Fruit fly (Drosophila melanogaster): ENCODE results near the gene Sfp65A.
A peak's percentile ranks its signal among the peaks of the same experiment; 100 is the strongest.

Sfp65A gene

DNA sequence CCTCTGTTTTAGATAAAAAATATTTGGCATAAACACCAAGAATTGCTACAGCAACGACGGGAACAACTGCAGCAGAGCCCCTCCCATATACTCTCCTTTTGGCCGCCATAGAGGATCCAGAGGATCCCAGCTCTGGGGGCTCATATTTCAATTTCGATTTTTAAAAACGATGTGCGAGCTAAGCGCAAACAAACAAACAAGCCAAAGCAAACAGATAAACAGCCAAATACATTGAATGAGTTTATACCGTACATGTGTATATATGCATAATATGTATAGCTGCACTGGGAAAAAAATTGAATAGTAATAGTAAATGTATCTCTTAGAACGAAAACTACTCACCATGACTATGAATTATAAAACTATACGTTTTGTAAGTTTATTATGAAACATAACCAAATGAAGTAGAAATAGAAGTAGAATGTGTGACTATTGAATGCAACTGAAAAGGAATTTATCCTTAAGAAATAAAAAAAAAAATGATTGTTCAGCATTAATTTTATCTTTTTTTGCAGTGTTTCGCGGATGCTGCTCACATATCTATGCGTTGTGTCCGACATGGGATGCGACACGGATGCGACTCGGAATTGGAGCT lies 38.0 kb upstream of the Sfp65A start:
- TF ChIP-seq ey (GFP tag; optimal IDR thresholded peaks at IDR 0.05) (peak; percentile 26), Dif (GFP tag; optimal IDR thresholded peaks at IDR 0.05; ENCODE audit: partially characterized antibody) (no peak), fru (GFP tag; optimal IDR thresholded peaks at IDR 0.05) (peak; percentile 71), Vsx2 (GFP tag; optimal IDR thresholded peaks at IDR 0.05; ENCODE audit: partially characterized antibody) (no peak), usp (GFP tag; optimal IDR thresholded peaks at IDR 0.05) (no peak), CG9705 (GFP tag; optimal IDR thresholded peaks at IDR 0.05) (no peak), Hr83 (GFP tag; optimal IDR thresholded peaks at IDR 0.05; ENCODE audit: poor library complexity, severe bottlenecking) (no peak), dsf (GFP tag; optimal IDR thresholded peaks at IDR 0.05; ENCODE audit: borderline replicate concordance) (no peak), dmrt93B (GFP tag; optimal IDR thresholded peaks at IDR 0.05) (peak; percentile 31), tai (GFP tag; optimal IDR thresholded peaks at IDR 0.05) (no peak), woc (GFP tag; optimal IDR thresholded peaks at IDR 0.05) (peak; percentile 8), h (GFP tag; optimal IDR thresholded peaks at IDR 0.05) (peak; percentile 20), GATAd (GFP tag; optimal IDR thresholded peaks at IDR 0.05) (no peak), Jra (GFP tag; optimal IDR thresholded peaks at IDR 0.05) (no peak), psq (GFP tag; optimal IDR thresholded peaks at IDR 0.05) (peak; percentile 3), foxo (GFP tag; optimal IDR thresholded peaks at IDR 0.05) (peak in 1 of 2 experiments; percentile 67), Sp1 (GFP tag; optimal IDR thresholded peaks at IDR 0.05) (peak; percentile 56), brk (GFP tag; optimal IDR thresholded peaks at IDR 0.05) (no peak), br (GFP tag; optimal IDR thresholded peaks at IDR 0.05) (no peak), CG32264 (GFP tag; optimal IDR thresholded peaks at IDR 0.05) (no peak), jim (GFP tag; optimal IDR thresholded peaks at IDR 0.05) (no peak), dl (GFP tag; optimal IDR thresholded peaks at IDR 0.05; ENCODE audit: insufficient read depth in 1 of 2, partially characterized antibody in 2 of 2) (no peak), OdsH (GFP tag; optimal IDR thresholded peaks at IDR 0.05) (peak; percentile 10), HLH106 (tag; optimal IDR thresholded peaks at IDR 0.05) (peak; percentile 29), sage (GFP tag; optimal IDR thresholded peaks at IDR 0.05) (no peak), CrebA (GFP tag; optimal IDR thresholded peaks at IDR 0.05; ENCODE audit: borderline replicate concordance) (no peak), Mio (GFP tag; optimal IDR thresholded peaks at IDR 0.05) (no peak)

DNA sequence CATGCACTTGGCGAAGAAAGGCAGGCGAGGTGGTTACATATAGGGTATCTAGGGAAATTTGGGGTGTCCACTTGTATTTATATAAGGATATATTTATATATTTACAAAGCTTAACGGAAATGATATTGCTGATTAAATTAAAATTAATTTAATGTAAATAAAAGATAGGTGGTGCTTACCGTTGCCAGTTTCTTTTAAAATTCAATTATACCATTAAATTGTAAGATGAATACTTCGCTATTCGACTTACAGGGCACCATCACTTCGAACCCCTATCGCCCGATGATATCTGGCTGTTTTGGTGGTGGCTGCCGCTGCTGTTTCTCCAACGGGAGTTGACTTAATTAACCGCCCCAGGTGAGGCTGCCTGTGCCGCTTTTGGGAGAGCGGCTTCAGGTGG lies 34.4 kb upstream of the Sfp65A start:
- no peak for TF ChIP-seq Myc (optimal IDR thresholded peaks at IDR 0.05)
- TF ChIP-seq HLH106 (tag; optimal IDR thresholded peaks at IDR 0.05): no peak
- no peak for TF ChIP-seq lola (GFP tag; optimal IDR thresholded peaks at IDR 0.05)
- no peak for TF ChIP-seq woc (GFP tag; optimal IDR thresholded peaks at IDR 0.05)
- TF ChIP-seq rgr (GFP tag; optimal IDR thresholded peaks at IDR 0.05): no peak
- TF ChIP-seq dl (GFP tag; optimal IDR thresholded peaks at IDR 0.05; ENCODE audit: insufficient read depth in 1 of 2, partially characterized antibody in 2 of 2): no peak
- no peak for TF ChIP-seq ey (GFP tag; optimal IDR thresholded peaks at IDR 0.05)
- TF ChIP-seq Rel (GFP tag; optimal IDR thresholded peaks at IDR 0.05): no peak
- TF ChIP-seq Rel (tag; optimal IDR thresholded peaks at IDR 0.05): no peak
- no peak for TF ChIP-seq Abd-B (GFP tag; optimal IDR thresholded peaks at IDR 0.05)
- TF ChIP-seq Vsx2 (GFP tag; optimal IDR thresholded peaks at IDR 0.05; ENCODE audit: partially characterized antibody): no peak
- TF ChIP-seq CG32264 (GFP tag; optimal IDR thresholded peaks at IDR 0.05): no peak
- no peak for TF ChIP-seq tai (GFP tag; optimal IDR thresholded peaks at IDR 0.05)
- TF ChIP-seq Dif (GFP tag; optimal IDR thresholded peaks at IDR 0.05; ENCODE audit: partially characterized antibody): no peak
- TF ChIP-seq Hr83 (GFP tag; optimal IDR thresholded peaks at IDR 0.05; ENCODE audit: poor library complexity, severe bottlenecking): no peak
- TF ChIP-seq Dfd (GFP tag; optimal IDR thresholded peaks at IDR 0.05): no peak

dm6 chr3L:6317494-6317893 lies 32.6 kb upstream of the Sfp65A start:
- TF ChIP-seq psq (GFP tag; optimal IDR thresholded peaks at IDR 0.05): no peak
- no peak for TF ChIP-seq Hr78 (GFP tag; optimal IDR thresholded peaks at IDR 0.05)
- TF ChIP-seq Dfd (GFP tag; optimal IDR thresholded peaks at IDR 0.05): no peak
- no peak for TF ChIP-seq OdsH (GFP tag; optimal IDR thresholded peaks at IDR 0.05)
- TF ChIP-seq Rel (GFP tag; optimal IDR thresholded peaks at IDR 0.05): no peak
- TF ChIP-seq Rel (tag; optimal IDR thresholded peaks at IDR 0.05): no peak
- no peak for TF ChIP-seq Mio (GFP tag; optimal IDR thresholded peaks at IDR 0.05)
- TF ChIP-seq br (GFP tag; optimal IDR thresholded peaks at IDR 0.05): no peak
- TF ChIP-seq usp (GFP tag; optimal IDR thresholded peaks at IDR 0.05): no peak
- no peak for TF ChIP-seq lola (GFP tag; optimal IDR thresholded peaks at IDR 0.05)
- no peak for TF ChIP-seq Hr83 (GFP tag; optimal IDR thresholded peaks at IDR 0.05; ENCODE audit: poor library complexity, severe bottlenecking)
- no peak for TF ChIP-seq Jra (GFP tag; optimal IDR thresholded peaks at IDR 0.05)
- no peak for TF ChIP-seq h (GFP tag; optimal IDR thresholded peaks at IDR 0.05)
- no peak for TF ChIP-seq Sp1 (GFP tag; optimal IDR thresholded peaks at IDR 0.05)
- TF ChIP-seq HLH106 (tag; optimal IDR thresholded peaks at IDR 0.05): no peak

Measured in whole organism, wandering third instar larva.